Worm (Caenorhabditis elegans) whole organism, late embryonic: ENCODE measurements around the gene ckb-2.

Experiments used
- C08G9.2 ChIP-seq: sonication (generic microtip); optimal IDR thresholded peaks from 2 replicates; lab custom pipeline; 2016; ENCODE audit warnings: mild to moderate bottlenecking, missing genetic modification characterization, moderate library complexity, missing compliant biosample characterization
- C38D4.7 ChIP-seq: fragments of 200-800 bp; sonication (Bioruptor generic); optimal IDR thresholded peaks from 2 replicates; lab custom pipeline; 2018; ENCODE audit warnings: mild to moderate bottlenecking, missing genetic modification characterization, moderate library complexity, missing compliant biosample characterization
- T23F11.4 ChIP-seq: fragments of 200-800 bp; sonication (Bioruptor generic); optimal IDR thresholded peaks from 2 replicates; lab custom pipeline; 2018; ENCODE audit warnings: mild to moderate bottlenecking, missing genetic modification characterization, missing compliant biosample characterization
- Y22D7AL.16 ChIP-seq: sonication (generic microtip); optimal IDR thresholded peaks from 2 replicates; lab custom pipeline; 2016; ENCODE audit warnings: missing genetic modification characterization, missing compliant biosample characterization
- ama-1 ChIP-seq: fragments of 150-350 bp; optimal IDR thresholded peaks from 2 replicates; lab custom pipeline; 2014
- ceh-14 ChIP-seq: sonication (generic microtip); optimal IDR thresholded peaks from 2 replicates; lab custom pipeline; 2016; ENCODE audit warnings: missing genotype, missing genetic modification characterization, missing compliant biosample characterization
- ceh-18 ChIP-seq: sonication (generic microtip); optimal IDR thresholded peaks from 2 replicates; lab custom pipeline; 2016; ENCODE audit warnings: missing genetic modification characterization, missing compliant biosample characterization
- ceh-30 ChIP-seq: fragments of 150-350 bp; optimal IDR thresholded peaks from 2 replicates; lab custom pipeline; 2014; ENCODE audit warnings: missing biosample characterization, missing genetic modification characterization
- ceh-31 ChIP-seq: sonication (generic microtip); optimal IDR thresholded peaks from 2 replicates; lab custom pipeline; 2016; ENCODE audit warnings: missing genetic modification characterization, missing compliant biosample characterization
- ceh-34 ChIP-seq: sonication (generic microtip); optimal IDR thresholded peaks from 2 replicates; lab custom pipeline; 2016; ENCODE audit warnings: mild to moderate bottlenecking, missing genetic modification characterization, missing compliant biosample characterization
- ceh-6 ChIP-seq: fragments of 200-800 bp; sonication (Bioruptor generic); optimal IDR thresholded peaks from 2 replicates; lab custom pipeline; 2018; ENCODE audit warnings: mild to moderate bottlenecking, missing genetic modification characterization, missing compliant biosample characterization
- che-1 ChIP-seq: sonication (generic microtip); optimal IDR thresholded peaks from 2 replicates; lab custom pipeline; 2016; ENCODE audit warnings: mild to moderate bottlenecking, missing genetic modification characterization, missing compliant biosample characterization
- dmd-4 ChIP-seq: sonication (generic microtip); optimal IDR thresholded peaks from 2 replicates; lab custom pipeline; 2016; ENCODE audit warnings: borderline replicate concordance, missing genetic modification characterization, missing compliant biosample characterization
- dve-1 ChIP-seq: sonication (generic microtip); optimal IDR thresholded peaks from 2 replicates; lab custom pipeline; 2017; ENCODE audit warnings: antibody characterized with exemption, mild to moderate bottlenecking, missing genetic modification characterization, missing compliant biosample characterization
- elt-2 ChIP-seq: sonication (generic microtip); optimal IDR thresholded peaks from 2 replicates; lab custom pipeline; 2016; ENCODE audit warnings: missing genetic modification reagents, missing genetic modification characterization, missing compliant biosample characterization
- elt-4 ChIP-seq: sonication (generic microtip); optimal IDR thresholded peaks from 2 replicates; lab custom pipeline; 2016; ENCODE audit warnings: missing genetic modification characterization, missing compliant biosample characterization
- fax-1 ChIP-seq: sonication (generic microtip); optimal IDR thresholded peaks from 2 replicates; lab custom pipeline; 2016; ENCODE audit warnings: missing genotype, missing genetic modification characterization, missing compliant biosample characterization
- hlh-15 ChIP-seq: sonication (generic microtip); optimal IDR thresholded peaks from 2 replicates; lab custom pipeline; 2016; ENCODE audit warnings: missing genetic modification characterization, missing compliant biosample characterization
- hlh-30 ChIP-seq: sonication (generic microtip); optimal IDR thresholded peaks from 2 replicates; lab custom pipeline; 2017; ENCODE audit warnings: antibody characterized with exemption, missing genetic modification characterization, missing compliant biosample characterization; ENCODE audit not compliant: insufficient read depth
- hlh-6 ChIP-seq: sonication (generic microtip); optimal IDR thresholded peaks from 2 replicates; lab custom pipeline; 2016; ENCODE audit warnings: missing genotype, missing genetic modification characterization, missing compliant biosample characterization
- lim-6 ChIP-seq: sonication (generic microtip); optimal IDR thresholded peaks from 2 replicates; lab custom pipeline; 2016; ENCODE audit warnings: missing genetic modification characterization, missing compliant biosample characterization
- lin-11 ChIP-seq: fragments of 200-800 bp; sonication (Bioruptor generic); optimal IDR thresholded peaks from 2 replicates; lab custom pipeline; 2018; ENCODE audit warnings: mild to moderate bottlenecking, missing genetic modification characterization, missing compliant biosample characterization
- mec-3 ChIP-seq: sonication (generic microtip); optimal IDR thresholded peaks from 2 replicates; lab custom pipeline; 2016; ENCODE audit warnings: borderline replicate concordance, missing genetic modification characterization, missing compliant biosample characterization
- nfya-1 ChIP-seq: sonication (generic microtip); optimal IDR thresholded peaks from 2 replicates; lab custom pipeline; 2017; ENCODE audit warnings: missing genetic modification characterization, mild to moderate bottlenecking, missing compliant biosample characterization, antibody characterized with exemption, moderate library complexity
- nhr-11 ChIP-seq: fragments of 150-350 bp; optimal IDR thresholded peaks from 2 replicates; lab custom pipeline; 2014; ENCODE audit warnings: missing biosample characterization, missing genetic modification characterization
- nhr-232 ChIP-seq: sonication (generic microtip); optimal IDR thresholded peaks from 2 replicates; lab custom pipeline; 2016; ENCODE audit warnings: missing genetic modification characterization, missing compliant biosample characterization
- odd-2 ChIP-seq: sonication (generic microtip); optimal IDR thresholded peaks from 2 replicates; lab custom pipeline; 2017; ENCODE audit warnings: antibody characterized with exemption, mild to moderate bottlenecking, missing genetic modification characterization, missing compliant biosample characterization
- ref-2 ChIP-seq: sonication (generic microtip); optimal IDR thresholded peaks from 2 replicates; lab custom pipeline; 2016; ENCODE audit warnings: missing genetic modification characterization, missing compliant biosample characterization
- rnt-1 ChIP-seq: sonication (generic microtip); optimal IDR thresholded peaks from 2 replicates; lab custom pipeline; 2016; ENCODE audit warnings: missing genetic modification characterization, missing compliant biosample characterization
- sox-2 ChIP-seq: fragments of 200-800 bp; sonication (Bioruptor generic); IDR thresholded peaks from 2 replicates; pipeline ENCODE4 v1.3.6; 2022; ENCODE audit warnings: missing genetic modification reagents, missing genetic modification characterization, missing compliant biosample characterization
- sox-4 ChIP-seq: sonication (generic microtip); optimal IDR thresholded peaks from 2 replicates; lab custom pipeline; 2017; ENCODE audit warnings: mild to moderate bottlenecking, missing genetic modification characterization, inconsistent platforms, missing compliant biosample characterization
- syd-9 ChIP-seq: sonication (generic microtip); optimal IDR thresholded peaks from 2 replicates; lab custom pipeline; 2016; ENCODE audit warnings: mild to moderate bottlenecking, missing genetic modification characterization, moderate library complexity, missing compliant biosample characterization
- tbx-2 ChIP-seq: sonication (generic microtip); optimal IDR thresholded peaks from 2 replicates; lab custom pipeline; 2016; ENCODE audit warnings: missing genetic modification characterization, missing compliant biosample characterization
- ttx-3 ChIP-seq: sonication (generic microtip); optimal IDR thresholded peaks from 2 replicates; lab custom pipeline; 2016; ENCODE audit warnings: missing genetic modification reagents, missing genetic modification characterization, missing compliant biosample characterization
- unc-42 ChIP-seq: sonication (generic microtip); optimal IDR thresholded peaks from 2 replicates; lab custom pipeline; 2016; ENCODE audit warnings: missing genotype, missing genetic modification characterization, missing compliant biosample characterization
- unc-55 ChIP-seq: sonication (generic microtip); optimal IDR thresholded peaks from 2 replicates; lab custom pipeline; 2017; ENCODE audit warnings: missing biosample characterization, missing genetic modification reagents, missing genetic modification characterization
- unc-86 ChIP-seq: sonication (generic microtip); optimal IDR thresholded peaks from 2 replicates; lab custom pipeline; 2016; ENCODE audit warnings: missing genetic modification characterization, missing compliant biosample characterization
- zip-5 ChIP-seq: sonication (generic microtip); optimal IDR thresholded peaks from 2 replicates; lab custom pipeline; 2016; ENCODE audit warnings: missing genetic modification characterization, missing compliant biosample characterization
- ztf-16 ChIP-seq: sonication (generic microtip); optimal IDR thresholded peaks from 2 replicates; lab custom pipeline; 2017; ENCODE audit warnings: missing genetic modification characterization, missing compliant biosample characterization

Gene ckb-2

ce11 chrIII:4369381-4369809 lies 1.6 kb downstream of the ckb-2 start (continued):
- TF ChIP-seq dmd-4 (tag; lab: Kevin White, UChicago) (peak; percentile 33), elt-2 (tag; lab: Kevin White, UChicago) (peak; percentile 76), ceh-34 (tag; lab: Kevin White, UChicago) (peak; percentile 59), dve-1 (tag; lab: Kevin White, UChicago) (peak; percentile 18), ref-2 (tag; lab: Kevin White, UChicago) (peak; percentile 57), zip-5 (tag; lab: Kevin White, UChicago) (peak; percentile 19), ceh-31 (tag; lab: Kevin White, UChicago) (peak; percentile 29), tbx-2 (tag; lab: Kevin White, UChicago) (peak; percentile 61), ztf-16 (tag; lab: Kevin White, UChicago) (peak; percentile 50), ceh-6 (GFP tag; lab: Kevin White, UChicago) (peak; percentile 58), hlh-15 (peak; percentile 36), sox-2 (GFP tag; lab: Robert Waterston, UW) (peak; percentile 49; the same call in 1 of the 2 replicates), lin-11 (tag; lab: Kevin White, UChicago) (peak; percentile 48), unc-86 (tag; lab: Kevin White, UChicago) (peak; percentile 33)

DNA sequence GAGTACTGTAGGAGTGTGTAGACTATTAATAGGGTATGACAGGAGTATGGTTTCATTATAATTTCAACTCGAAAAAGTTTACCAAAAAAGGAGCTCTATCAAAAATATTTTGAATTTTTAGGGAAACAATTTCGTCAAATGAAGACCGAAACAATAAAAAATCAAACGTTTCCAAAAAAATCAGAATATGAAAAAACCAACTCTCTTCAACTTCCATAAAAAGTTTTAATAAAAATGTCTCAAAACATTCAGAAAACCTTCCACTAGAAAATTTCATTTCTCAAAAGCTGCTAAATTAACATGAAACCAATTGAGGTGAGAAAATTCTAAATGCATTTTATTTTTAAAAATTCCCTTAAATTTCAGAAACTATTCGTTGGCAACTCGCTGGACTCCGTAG lies 2.8 kb downstream of the ckb-2 start, which contains the start of gene ckb-3:
Gene ckb-3 (plus strand): TSS at position 301 of the 400 bp plus-strand sequence.
- TF ChIP-seq lim-6 (tag; lab: Kevin White, UChicago) (no peak), sox-2 (GFP tag; lab: Robert Waterston, UW) (no peak), rnt-1 (tag; lab: Kevin White, UChicago) (no peak), tbx-2 (tag; lab: Kevin White, UChicago) (no peak), sox-4 (tag; lab: Kevin White, UChicago) (no peak), odd-2 (no peak), elt-4 (tag; lab: Kevin White, UChicago) (no peak), C38D4.7 (GFP tag; lab: Kevin White, UChicago) (no peak), dmd-4 (tag; lab: Kevin White, UChicago) (no peak), C08G9.2 (no peak), fax-1 (no peak), syd-9 (tag; lab: Kevin White, UChicago) (no peak), ttx-3 (no peak)

DNA sequence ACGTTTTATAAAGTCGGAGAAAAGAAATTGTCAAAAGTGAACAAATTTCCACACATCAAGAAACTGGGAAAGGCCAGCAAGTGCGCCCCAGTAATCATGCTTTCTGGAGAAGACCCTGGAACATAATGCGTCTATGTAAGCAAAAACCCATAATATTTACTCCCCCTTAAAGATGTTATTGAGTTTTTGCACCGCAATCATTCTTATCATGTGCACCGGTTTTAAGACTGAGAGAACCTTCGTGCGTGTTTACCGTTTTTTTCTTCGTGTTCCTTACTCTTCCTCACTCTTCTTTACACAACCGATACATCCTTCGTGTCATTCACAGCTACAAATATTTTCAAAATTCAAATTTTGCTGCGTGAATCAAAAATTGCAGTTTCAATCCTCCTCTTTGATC lies 5.1 kb downstream of the ckb-2 start:
- TF ChIP-seq che-1 (tag; lab: Kevin White, UChicago) (no peak), T23F11.4 (GFP tag; lab: Kevin White, UChicago) (no peak), nhr-232 (tag; lab: Kevin White, UChicago) (no peak), hlh-30 (tag; lab: Kevin White, UChicago) (no peak), ref-2 (tag; lab: Kevin White, UChicago) (no peak), unc-42 (tag; lab: Kevin White, UChicago) (no peak), ceh-18 (tag; lab: Kevin White, UChicago) (no peak), hlh-6 (no peak), hlh-15 (no peak), ama-1 (lab: Kevin White, UChicago) (no peak), mec-3 (tag; lab: Kevin White, UChicago) (no peak), ceh-30 (tag; lab: Kevin White, UChicago) (no peak), ttx-3 (no peak), nfya-1 (no peak), unc-55 (GFP tag; lab: Kevin White, UChicago) (no peak), ztf-16 (tag; lab: Kevin White, UChicago) (no peak)

DNA sequence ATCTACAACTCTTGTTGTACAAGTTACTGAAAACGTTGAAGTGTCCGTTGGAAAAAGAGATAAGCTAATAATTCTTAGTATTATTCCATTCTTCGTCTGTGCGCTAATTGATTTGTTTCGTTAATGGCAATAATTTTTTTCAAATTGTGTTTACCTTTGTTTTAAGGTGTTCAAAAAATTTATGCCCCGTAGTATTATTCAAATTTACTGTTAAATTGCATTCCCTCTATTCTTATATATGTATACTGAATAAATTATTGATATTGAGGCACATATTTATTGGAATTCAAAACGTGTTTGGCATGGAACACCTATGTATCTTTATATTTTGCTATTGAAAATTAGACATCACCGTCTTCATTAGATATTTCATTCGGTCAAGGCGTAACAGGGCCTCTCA lies 7.1 kb downstream of the ckb-2 start, which contains the start of gene pals-26:
Gene pals-26 (plus strand): TSS at position 301 of the 400 bp plus-strand sequence.
- no peak for TF ChIP-seq zip-5 (tag; lab: Kevin White, UChicago)
- no peak for TF ChIP-seq ama-1 (lab: Kevin White, UChicago)
- TF ChIP-seq Y22D7AL.16 (tag; lab: Kevin White, UChicago) = no peak
- TF ChIP-seq hlh-6 = no peak
- TF ChIP-seq ceh-14 = no peak
- no peak for TF ChIP-seq ref-2 (tag; lab: Kevin White, UChicago)
- no peak for TF ChIP-seq C38D4.7 (GFP tag; lab: Kevin White, UChicago)
- TF ChIP-seq nhr-11 (tag; lab: Kevin White, UChicago) = no peak
- no peak for TF ChIP-seq hlh-30 (tag; lab: Kevin White, UChicago)
